Fruit fly (Drosophila melanogaster): ENCODE data around the gene Ythdf.
A peak's percentile ranks its signal among the peaks of the same experiment; 100 is the strongest.

dm6 chr3R:25027281-25028219 lies 11.5 kb downstream of the Ythdf start:
- TF ChIP-seq Smox (GFP tag; optimal IDR thresholded peaks at IDR 0.05) (no peak), CG8319 (GFP tag; optimal IDR thresholded peaks at IDR 0.05) (no peak), CG16779 (tag; optimal IDR thresholded peaks at IDR 0.05) (no peak), CG15336 (GFP tag; IDR thresholded peaks at IDR 0.05) (no peak), Ets96B (tag; optimal IDR thresholded peaks at IDR 0.05) (no peak), net (GFP tag; optimal IDR thresholded peaks at IDR 0.05) (no peak), CG8632 (GFP tag; optimal IDR thresholded peaks at IDR 0.05) (no peak), Blimp-1 (GFP tag; optimal IDR thresholded peaks at IDR 0.05) (peak; percentile 32)

Measured in whole organism, prepupa.